Worm (Caenorhabditis elegans): ENCODE data around the gene T08A11.1.
A peak's percentile ranks its signal among the peaks of the same experiment; 100 is the strongest.

Gene T08A11.1

ce11 chrIII:4280215-4281173, 17.5 kb upstream of the T08A11.1 start, which contains the start of gene sup-26:
Gene sup-26, minus strand, starts transcription at chrIII:4280224.
- no peak for TF ChIP-seq dao-5 (tag; optimal IDR thresholded peaks at IDR 0.05)
- no peak for TF ChIP-seq him-1 (tag; optimal IDR thresholded peaks at IDR 0.05)

ce11 chrIII:4278203-4278602, 15.3 kb upstream of the T08A11.1 start:
- TF ChIP-seq him-1 (tag; optimal IDR thresholded peaks at IDR 0.05): no peak
- no peak for TF ChIP-seq dao-5 (tag; optimal IDR thresholded peaks at IDR 0.05)
- TF ChIP-seq W03F9.2 (tag; optimal IDR thresholded peaks at IDR 0.05): no peak

ce11 chrIII:4277762-4278161, 14.8 kb upstream of the T08A11.1 start:
- no peak for TF ChIP-seq him-1 (tag; optimal IDR thresholded peaks at IDR 0.05)
- TF ChIP-seq dao-5 (tag; optimal IDR thresholded peaks at IDR 0.05): no peak
- no peak for TF ChIP-seq W03F9.2 (tag; optimal IDR thresholded peaks at IDR 0.05)

- TF ChIP-seq W03F9.2 (tag; optimal IDR thresholded peaks at IDR 0.05): no peak
Observed at ce11 chrIII:4276277-4276676, 13.3 kb upstream of the T08A11.1 start.

DNA sequence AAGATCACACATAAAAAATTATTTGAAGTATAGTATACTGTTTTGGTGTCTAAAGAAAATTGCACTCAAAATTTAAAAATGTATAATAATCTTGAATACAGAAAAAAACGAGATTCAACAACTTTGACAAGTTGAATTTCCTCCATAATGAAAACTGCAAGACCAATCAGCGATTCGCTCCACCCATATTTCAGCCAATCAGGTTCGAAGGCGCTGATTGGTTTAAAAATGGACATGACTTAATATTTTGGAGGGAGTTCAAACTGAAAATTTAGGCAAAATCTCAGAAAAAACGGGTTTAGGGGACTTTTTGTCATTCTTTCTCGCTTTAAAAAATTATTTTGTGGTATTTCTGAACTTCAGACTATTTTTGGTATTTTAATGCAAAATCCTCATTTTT, 12.8 kb upstream of the T08A11.1 start:
- TF ChIP-seq dao-5 (tag; optimal IDR thresholded peaks at IDR 0.05) (no peak), W03F9.2 (tag; optimal IDR thresholded peaks at IDR 0.05) (no peak)

ce11 chrIII:4274524-4274923, 11.6 kb upstream of the T08A11.1 start:
- TF ChIP-seq him-1 (tag; optimal IDR thresholded peaks at IDR 0.05) (no peak), W03F9.2 (tag; optimal IDR thresholded peaks at IDR 0.05) (no peak), dao-5 (tag; optimal IDR thresholded peaks at IDR 0.05) (no peak)

DNA sequence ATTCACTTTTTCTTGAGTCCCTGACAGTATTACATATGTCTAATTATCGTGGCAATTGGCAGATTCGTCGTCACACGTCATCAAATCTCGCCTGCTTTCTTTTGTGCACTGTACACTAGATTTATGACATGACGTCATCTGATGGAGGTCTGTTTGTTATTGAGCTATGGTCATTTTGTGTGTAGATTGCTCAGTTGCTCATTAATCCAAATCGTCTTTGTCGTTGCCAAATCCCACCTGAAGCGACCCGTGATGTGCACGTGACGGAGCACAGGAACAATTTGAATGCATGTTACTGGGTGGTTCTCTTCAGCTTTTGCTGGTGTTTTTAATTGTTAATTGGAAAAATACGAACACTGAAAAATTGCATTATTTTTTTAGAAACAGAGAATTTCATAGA, 9.9 kb upstream of the T08A11.1 start:
- TF ChIP-seq him-1 (tag; optimal IDR thresholded peaks at IDR 0.05) (no peak), dao-5 (tag; optimal IDR thresholded peaks at IDR 0.05) (no peak), W03F9.2 (tag; optimal IDR thresholded peaks at IDR 0.05) (no peak)

- TF ChIP-seq W03F9.2 (tag; optimal IDR thresholded peaks at IDR 0.05): no peak
- TF ChIP-seq dao-5 (tag; optimal IDR thresholded peaks at IDR 0.05): no peak
- TF ChIP-seq him-1 (tag; optimal IDR thresholded peaks at IDR 0.05): no peak
Observed at ce11 chrIII:4271059-4271458, 8.1 kb upstream of the T08A11.1 start.

DNA sequence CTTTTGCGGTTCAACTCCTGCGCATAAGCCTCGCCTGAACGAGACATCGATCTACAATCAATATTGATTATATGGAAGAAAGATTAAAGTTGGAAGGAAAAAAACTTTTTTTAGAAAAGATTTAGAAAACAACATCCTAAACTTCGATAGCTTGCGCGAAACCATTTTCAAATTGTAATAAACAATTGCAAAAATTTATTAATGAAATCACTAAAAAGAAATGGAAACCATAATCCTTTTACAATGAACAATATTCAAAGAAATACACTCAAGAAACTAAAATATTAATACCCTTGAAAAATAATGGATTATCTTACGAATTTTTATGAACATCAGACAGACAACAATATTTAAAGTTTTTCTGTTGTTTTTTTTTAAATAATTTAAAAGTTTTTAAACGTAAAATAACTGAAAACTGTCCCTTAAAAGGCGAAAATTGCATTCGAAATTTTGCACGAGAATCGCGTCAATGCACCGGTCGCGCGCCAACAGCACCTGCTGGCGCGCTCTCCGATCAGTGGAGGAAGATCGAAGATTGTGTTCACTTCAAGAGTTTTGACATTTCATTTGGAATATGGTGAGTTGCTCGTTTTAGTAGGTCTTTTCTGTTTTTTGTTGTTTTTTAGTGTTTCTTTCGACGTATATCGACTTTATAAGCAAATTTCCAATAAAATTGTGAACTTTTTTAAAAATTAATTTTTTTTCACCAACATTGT, 6.4 kb upstream of the T08A11.1 start, which contains the start of the genes sftb-1 and R10E4.1:
Gene sftb-1 (minus strand): TSS at position 51 of the 716 bp plus-strand sequence.
Gene R10E4.1 (plus strand): TSS at position 524 of the 716 bp plus-strand sequence.
- peak; percentile 64 for TF ChIP-seq W03F9.2 (tag; optimal IDR thresholded peaks at IDR 0.05)
- no peak for TF ChIP-seq him-1 (tag; optimal IDR thresholded peaks at IDR 0.05)

DNA sequence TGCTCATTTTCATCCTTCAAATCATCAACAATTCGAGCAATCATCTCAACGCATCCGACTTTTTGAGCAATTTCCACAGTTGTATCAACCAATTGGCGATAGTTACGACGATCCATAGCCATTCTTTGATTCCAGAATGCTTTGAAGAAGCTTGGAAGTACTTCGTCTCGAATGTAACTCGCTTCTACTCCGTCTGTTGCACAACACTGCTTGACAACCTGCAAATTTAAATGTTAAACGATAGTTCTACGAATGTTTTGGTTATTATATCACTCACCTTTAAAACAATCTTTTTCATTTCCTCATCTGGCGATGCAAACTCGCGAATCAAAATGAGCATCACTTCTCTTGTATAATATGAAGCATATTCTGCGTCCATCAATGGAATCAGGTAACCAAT, 2.9 kb upstream of the T08A11.1 start:
- TF ChIP-seq dao-5 (tag; optimal IDR thresholded peaks at IDR 0.05): no peak
- TF ChIP-seq him-1 (tag; optimal IDR thresholded peaks at IDR 0.05): no peak
- no peak for TF ChIP-seq W03F9.2 (tag; optimal IDR thresholded peaks at IDR 0.05)

ce11 chrIII:4257896-4258295, 5.1 kb downstream of the T08A11.1 start:
- TF ChIP-seq him-1 (tag; optimal IDR thresholded peaks at IDR 0.05): no peak

ce11 chrIII:4247571-4247970, 15.4 kb downstream of the T08A11.1 start, which contains the start of gene Y44F5A.1:
Gene Y44F5A.1, minus strand, starts transcription at chrIII:4247671.
- TF ChIP-seq dao-5 (tag; optimal IDR thresholded peaks at IDR 0.05) (no peak), him-1 (tag; optimal IDR thresholded peaks at IDR 0.05) (no peak), W03F9.2 (tag; optimal IDR thresholded peaks at IDR 0.05) (no peak)

DNA sequence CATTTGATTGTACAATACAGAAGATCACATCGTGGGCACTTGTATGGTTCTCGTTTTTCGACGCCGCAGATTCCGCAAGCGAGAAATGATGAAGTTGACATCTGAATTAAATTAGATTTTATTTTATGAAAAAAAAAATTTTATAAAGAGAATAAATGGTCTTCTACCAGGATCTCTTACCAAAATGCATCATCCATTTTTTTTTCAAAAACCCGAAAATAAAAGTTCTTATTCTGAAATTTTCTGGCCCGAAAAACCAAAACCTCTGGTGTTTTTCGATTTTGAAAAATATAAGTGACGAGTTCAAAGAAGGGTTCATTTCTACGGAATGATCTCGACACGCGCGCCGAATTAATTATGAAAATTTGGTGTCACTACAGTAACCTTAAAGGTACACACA, 18.7 kb downstream of the T08A11.1 start, which contains the start of gene zhit-2:
Gene zhit-2 (minus strand): TSS at position 101 of the 400 bp plus-strand sequence.
- TF ChIP-seq W03F9.2 (tag; optimal IDR thresholded peaks at IDR 0.05): no peak
- no peak for TF ChIP-seq dao-5 (tag; optimal IDR thresholded peaks at IDR 0.05)
- no peak for TF ChIP-seq him-1 (tag; optimal IDR thresholded peaks at IDR 0.05)

DNA sequence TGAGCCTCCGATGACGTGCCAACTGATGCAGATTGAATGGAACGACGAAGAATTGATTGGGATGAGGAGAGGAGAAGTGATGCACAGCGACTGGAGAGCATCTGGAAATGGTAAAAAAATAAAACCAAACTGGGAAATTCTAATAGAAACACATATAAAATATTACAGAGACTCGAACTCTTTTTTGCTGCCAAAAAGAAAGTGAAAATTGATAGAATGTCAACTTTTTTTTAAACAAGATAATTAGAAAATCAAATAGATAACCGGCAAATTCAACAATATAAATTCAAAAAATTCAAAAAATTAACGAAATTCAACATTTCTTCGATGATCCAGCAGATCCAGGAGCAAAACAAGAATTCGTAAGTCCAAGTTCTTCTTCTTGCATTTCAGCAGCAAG, 19.5 kb downstream of the T08A11.1 start, which contains the start of gene mrpl-21:
Gene mrpl-21 (minus strand): TSS at position 101 of the 400 bp plus-strand sequence.
- TF ChIP-seq him-1 (tag; optimal IDR thresholded peaks at IDR 0.05): no peak

Data from whole organism, L4/young adult.